Worm (Caenorhabditis elegans): ENCODE data around the gene Y38F2AL.12.

Gene Y38F2AL.12

ce11 chrIV:2348862-2349321 is 32.5 kb downstream of the Y38F2AL.12 start, which contains the start of the genes ppgn-1 and tftc-1 (continued):
- no peak for TF ChIP-seq mdt-29 (GFP tag; IDR thresholded peaks at IDR 0.05)
- TF ChIP-seq T20F7.1 (GFP tag; optimal IDR thresholded peaks at IDR 0.05) = no peak
- TF ChIP-seq daf-16 (GFP tag; optimal IDR thresholded peaks at IDR 0.05) = peak in 1 of 2 experiments; percentile 5
- TF ChIP-seq daf-16 (tag; optimal IDR thresholded peaks at IDR 0.05) = no peak
- TF ChIP-seq attf-4 (tag; optimal IDR thresholded peaks at IDR 0.05) = no peak
- TF ChIP-seq snpc-1.2 (GFP tag; IDR thresholded peaks at IDR 0.05) = no peak
- no peak for TF ChIP-seq lim-7 (GFP tag; IDR thresholded peaks at IDR 0.05)
- no peak for TF ChIP-seq ceh-62 (tag; optimal IDR thresholded peaks at IDR 0.05)
- no peak for TF ChIP-seq ztf-11 (tag; optimal IDR thresholded peaks at IDR 0.05)
- TF ChIP-seq dmd-9 (GFP tag; IDR thresholded peaks at IDR 0.05) = no peak
- no peak for TF ChIP-seq ceh-28 (tag; optimal IDR thresholded peaks at IDR 0.05)
- no peak for TF ChIP-seq arid-1 (GFP tag; conservative IDR thresholded peaks at IDR 0.05)
- TF ChIP-seq nhr-237 (tag; optimal IDR thresholded peaks at IDR 0.05) = no peak
- no peak for TF ChIP-seq F10B5.3 (tag; optimal IDR thresholded peaks at IDR 0.05)
- no peak for TF ChIP-seq cey-2 (tag; optimal IDR thresholded peaks at IDR 0.05; ENCODE audit: borderline replicate concordance, insufficient read depth)
- no peak for TF ChIP-seq fos-1 (tag; optimal IDR thresholded peaks at IDR 0.05)
- TF ChIP-seq zag-1 (tag; optimal IDR thresholded peaks at IDR 0.05) = no peak
- TF ChIP-seq ZK546.5 (tag; optimal IDR thresholded peaks at IDR 0.05) = no peak
- no peak for TF ChIP-seq nhr-41 (GFP tag; IDR thresholded peaks at IDR 0.05)
- TF ChIP-seq aly-2 (tag; optimal IDR thresholded peaks at IDR 0.05) = no peak
- no peak for TF ChIP-seq nhr-25 (tag; optimal IDR thresholded peaks at IDR 0.05; ENCODE audit: borderline replicate concordance, insufficient read depth)
- no peak for TF ChIP-seq nhr-111 (GFP tag; optimal IDR thresholded peaks at IDR 0.05)
- no peak for TF ChIP-seq ctbp-1 (GFP tag; IDR thresholded peaks at IDR 0.05)
- TF ChIP-seq lsy-2 (tag; optimal IDR thresholded peaks at IDR 0.05) = peak in 1 of 2 experiments; percentile 86
- TF ChIP-seq zip-11 (GFP tag; IDR thresholded peaks at IDR 0.05) = no peak
- TF ChIP-seq unc-62 (GFP tag; optimal IDR thresholded peaks at IDR 0.05 in 1 of 2) = no peak
- no peak for TF ChIP-seq unc-62 (tag; optimal IDR thresholded peaks at IDR 0.05)
- TF ChIP-seq tra-1 (GFP tag; IDR thresholded peaks at IDR 0.05) = no peak
- no peak for TF ChIP-seq gei-8 (GFP tag; optimal IDR thresholded peaks at IDR 0.05)
- TF ChIP-seq nhr-42 (GFP tag; IDR thresholded peaks at IDR 0.05) = no peak
- no peak for TF ChIP-seq snpc-4 (tag; optimal IDR thresholded peaks at IDR 0.05)
- TF ChIP-seq daf-19 (GFP tag; conservative IDR thresholded peaks at IDR 0.05) = no peak
- TF ChIP-seq daf-12 (tag; optimal IDR thresholded peaks at IDR 0.05) = no peak
- TF ChIP-seq nhr-102 (tag; optimal IDR thresholded peaks at IDR 0.05) = peak; percentile 33
- no peak for TF ChIP-seq mes-2 (tag; optimal IDR thresholded peaks at IDR 0.05; ENCODE audit: poor library complexity, severe bottlenecking)
- no peak for TF ChIP-seq nhr-28 (tag; optimal IDR thresholded peaks at IDR 0.05)
- TF ChIP-seq R02D3.7 (tag; optimal IDR thresholded peaks at IDR 0.05) = no peak
- TF ChIP-seq fkh-10 (GFP tag; optimal IDR thresholded peaks at IDR 0.05) = peak; percentile 20
- peak; percentile 5 for TF ChIP-seq spr-1 (tag; optimal IDR thresholded peaks at IDR 0.05)
- no peak for TF ChIP-seq ceh-32 (tag; optimal IDR thresholded peaks at IDR 0.05; ENCODE audit: poor library complexity)
- no peak for TF ChIP-seq php-3 (GFP tag; IDR thresholded peaks at IDR 0.05)
- TF ChIP-seq tag-97 (GFP tag; IDR thresholded peaks at IDR 0.05) = no peak
- TF ChIP-seq lin-38 (GFP tag; IDR thresholded peaks at IDR 0.05) = peak; percentile 72
- no peak for TF ChIP-seq ceh-82 (tag; optimal IDR thresholded peaks at IDR 0.05)
- TF ChIP-seq zfp-3 (GFP tag; conservative IDR thresholded peaks at IDR 0.05) = no peak
- no peak for TF ChIP-seq nhr-76 (tag; optimal IDR thresholded peaks at IDR 0.05)
- TF ChIP-seq jun-1 (tag; optimal IDR thresholded peaks at IDR 0.05) = no peak
- TF ChIP-seq egl-27 (tag; optimal IDR thresholded peaks at IDR 0.05) = no peak
- no peak for TF ChIP-seq unc-39 (tag; optimal IDR thresholded peaks at IDR 0.05)
- TF ChIP-seq F37D6.2 (tag; optimal IDR thresholded peaks at IDR 0.05) = no peak
- TF ChIP-seq dmd-8 (GFP tag; IDR thresholded peaks at IDR 0.05) = no peak

Data from whole organism, L4 larva.